Fruit fly (Drosophila melanogaster) whole organism, adult: Measurements from ENCODE around the gene CG14221.

Source experiments
- CG11617 ChIP-seq: fragments of 200-800 bp; sonication (Bioruptor generic); optimal IDR thresholded peaks from 2 replicates; lab custom pipeline; 2017; ENCODE audit warnings: mild to moderate bottlenecking, missing biosample characterization, missing genetic modification reagents, missing genetic modification characterization
- CG12768 ChIP-seq: fragments of 200-800 bp; sonication (Bioruptor generic); optimal IDR thresholded peaks from 2 replicates; lab custom pipeline; 2017; ENCODE audit warnings: missing biosample characterization, missing genetic modification characterization, mild to moderate bottlenecking, moderate library complexity, missing genetic modification reagents
- CG14711 ChIP-seq: fragments of 200-800 bp; sonication (Bioruptor generic); optimal IDR thresholded peaks from 2 replicates; lab custom pipeline; 2018; ENCODE audit warnings: missing biosample characterization, mild to moderate bottlenecking, missing genetic modification characterization, moderate library complexity
- CG1620 ChIP-seq: fragments of 200-800 bp; sonication (Bioruptor generic); optimal IDR thresholded peaks from 2 replicates; lab custom pipeline; 2016; ENCODE audit warnings: missing biosample characterization, missing genetic modification characterization
- CG33017 ChIP-seq: fragments of 200-800 bp; sonication (Bioruptor generic); optimal IDR thresholded peaks from 2 replicates; lab custom pipeline; 2018; ENCODE audit warnings: missing biosample characterization, mild to moderate bottlenecking, missing genetic modification characterization, moderate library complexity
- CG5204 ChIP-seq: fragments of 200-800 bp; sonication (Bioruptor generic); optimal IDR thresholded peaks from 2 replicates; lab custom pipeline; 2016; ENCODE audit warnings: missing biosample characterization, missing genetic modification characterization
- CG7045 ChIP-seq: fragments of 200-800 bp; sonication (Bioruptor generic); optimal IDR thresholded peaks from 2 replicates; lab custom pipeline; 2017; ENCODE audit warnings: missing biosample characterization, mild to moderate bottlenecking, missing genetic modification characterization
- CG7101 ChIP-seq: fragments of 200-800 bp; sonication (Bioruptor generic); optimal IDR thresholded peaks from 2 replicates; lab custom pipeline; 2018; ENCODE audit warnings: missing biosample characterization, mild to moderate bottlenecking, missing genetic modification characterization, moderate library complexity
- Clk ChIP-seq: fragments of 200-800 bp; sonication (Bioruptor generic); optimal IDR thresholded peaks from 2 replicates; lab custom pipeline; 2017; ENCODE audit warnings: missing biosample characterization, missing genetic modification characterization
- Crg-1 ChIP-seq: fragments of 200-800 bp; sonication (Bioruptor generic); optimal IDR thresholded peaks from 2 replicates; lab custom pipeline; 2016; ENCODE audit warnings: missing biosample characterization, missing genetic modification characterization
- Hr96 ChIP-seq: fragments of 200-800 bp; sonication (Bioruptor generic); optimal IDR thresholded peaks from 2 replicates; lab custom pipeline; 2016; ENCODE audit warnings: missing biosample characterization, missing genetic modification characterization
- Mnt ChIP-seq: fragments of 200-800 bp; sonication (Bioruptor generic); optimal IDR thresholded peaks from 2 replicates; lab custom pipeline; 2016; ENCODE audit warnings: missing biosample characterization, mild to moderate bottlenecking, missing genetic modification characterization
- bab1 ChIP-seq: fragments of 200-800 bp; sonication (Bioruptor generic); optimal IDR thresholded peaks from 3 replicates; lab custom pipeline; 2019; ENCODE audit warnings: missing biosample characterization, mild to moderate bottlenecking, missing genetic modification characterization, moderate library complexity
- cic ChIP-seq: fragments of 200-800 bp; sonication (Bioruptor generic); optimal IDR thresholded peaks from 2 replicates; lab custom pipeline; 2017; ENCODE audit warnings: missing biosample characterization, mild to moderate bottlenecking, missing genetic modification characterization, moderate library complexity
- cnc ChIP-seq, 2 experiments: fragments of >200 bp; optimal IDR thresholded peaks; 2 replicates each; lab custom pipeline; 2017
- kay ChIP-seq: fragments of 200-800 bp; sonication (Bioruptor generic); peaks from one replicate; lab custom pipeline; 2016; ENCODE audit warnings: missing biosample characterization, missing genetic modification characterization, borderline replicate concordance
- ovo ChIP-seq: fragments of 200-800 bp; sonication (Bioruptor generic); optimal IDR thresholded peaks from 2 replicates; lab custom pipeline; 2016; ENCODE audit warnings: missing biosample characterization, missing genetic modification characterization
- pad ChIP-seq: fragments of 200-800 bp; sonication (Bioruptor generic); optimal IDR thresholded peaks from 3 replicates; lab custom pipeline; 2017; ENCODE audit warnings: missing biosample characterization, missing genetic modification characterization, mild to moderate bottlenecking, moderate library complexity, missing genetic modification reagents
- tj ChIP-seq: fragments of 200-800 bp; sonication (Bioruptor generic); optimal IDR thresholded peaks from 3 replicates; lab custom pipeline; 2017; ENCODE audit warnings: missing biosample characterization, mild to moderate bottlenecking, missing genetic modification characterization, moderate library complexity
- toe ChIP-seq: fragments of 200-800 bp; sonication (Bioruptor generic); optimal IDR thresholded peaks from 2 replicates; lab custom pipeline; 2016; ENCODE audit warnings: missing biosample characterization, missing genetic modification characterization

CG14221 gene

dm6 chrX:19598503-19598902, 22.5 kb downstream of the CG14221 start:
- TF ChIP-seq CG12768 (GFP tag; lab: Kevin White, UChicago): no peak
- TF ChIP-seq CG7045: no peak
- TF ChIP-seq bab1 (GFP tag; lab: Kevin White, UChicago): no peak
- TF ChIP-seq Mnt: no peak
- TF ChIP-seq CG1620: no peak
- no peak for TF ChIP-seq cnc (optimal IDR thresholded peaks at IDR 0.05; lab: Kevin White, UChicago)
- TF ChIP-seq Hr96 (GFP tag; lab: Kevin White, UChicago): no peak
- TF ChIP-seq CG33017 (tag; lab: Kevin White, UChicago): no peak
- TF ChIP-seq Clk: no peak
- TF ChIP-seq CG11617 (GFP tag; lab: Kevin White, UChicago): no peak
- no peak for TF ChIP-seq toe (GFP tag; lab: Kevin White, UChicago)
- TF ChIP-seq pad (GFP tag; lab: Kevin White, UChicago): no peak
- no peak for TF ChIP-seq CG7101 (tag; lab: Kevin White, UChicago)

- TF ChIP-seq CG7101 (tag; lab: Kevin White, UChicago): peak; percentile 95
- peak; percentile 88 for TF ChIP-seq tj (GFP tag; lab: Kevin White, UChicago)
- TF ChIP-seq cic (GFP tag; lab: Kevin White, UChicago): peak; percentile 34
- peak; percentile 79 for TF ChIP-seq CG12768 (GFP tag; lab: Kevin White, UChicago)
- TF ChIP-seq cnc (optimal IDR thresholded peaks at IDR 0.05; lab: Kevin White, UChicago): no peak
- TF ChIP-seq Hr96 (GFP tag; lab: Kevin White, UChicago): peak; percentile 95
- peak; percentile 85 for TF ChIP-seq CG5204 (GFP tag; lab: Kevin White, UChicago)
- TF ChIP-seq ovo (GFP tag; lab: Kevin White, UChicago): peak; percentile 97
- peak; percentile 96 for TF ChIP-seq Mnt
- peak; percentile 77 for TF ChIP-seq toe (GFP tag; lab: Kevin White, UChicago)
- peak; percentile 82 for TF ChIP-seq CG7045
- peak; percentile 34 for TF ChIP-seq Clk
- TF ChIP-seq CG11617 (GFP tag; lab: Kevin White, UChicago): peak; percentile 98
- TF ChIP-seq CG14711 (tag; lab: Kevin White, UChicago): peak; percentile 70
- peak; percentile 98 for TF ChIP-seq CG1620
- peak; percentile 96 for TF ChIP-seq bab1 (GFP tag; lab: Kevin White, UChicago)
- peak; percentile 86 for TF ChIP-seq pad (GFP tag; lab: Kevin White, UChicago)
- peak; percentile 98 for TF ChIP-seq Crg-1 (GFP tag; lab: Kevin White, UChicago)
- TF ChIP-seq CG33017 (tag; lab: Kevin White, UChicago): peak; percentile 78
- TF ChIP-seq kay (GFP tag; lab: Kevin White, UChicago): peak; percentile 58
Observed at dm6 chrX:19597684-19598363, 23.2 kb downstream of the CG14221 start, which contains the start of gene RpS10b. RpS10b (plus strand) TSS chrX:19598031.

- TF ChIP-seq CG7101 (tag; lab: Kevin White, UChicago): no peak
- TF ChIP-seq bab1 (GFP tag; lab: Kevin White, UChicago): no peak
- TF ChIP-seq cic (GFP tag; lab: Kevin White, UChicago): no peak
- no peak for TF ChIP-seq kay (GFP tag; lab: Kevin White, UChicago)
- TF ChIP-seq CG5204 (GFP tag; lab: Kevin White, UChicago): no peak
- TF ChIP-seq CG11617 (GFP tag; lab: Kevin White, UChicago): no peak
- TF ChIP-seq Mnt: no peak
- no peak for TF ChIP-seq CG12768 (GFP tag; lab: Kevin White, UChicago)
- TF ChIP-seq pad (GFP tag; lab: Kevin White, UChicago): no peak
- TF ChIP-seq CG33017 (tag; lab: Kevin White, UChicago): no peak
- TF ChIP-seq cnc (optimal IDR thresholded peaks at IDR 0.05; lab: Kevin White, UChicago): no peak
- TF ChIP-seq Crg-1 (GFP tag; lab: Kevin White, UChicago): no peak
- no peak for TF ChIP-seq CG7045
- TF ChIP-seq Clk: no peak
Observed at dm6 chrX:19595862-19596261, 25.2 kb downstream of the CG14221 start.

- TF ChIP-seq Hr96 (GFP tag; lab: Kevin White, UChicago): no peak
- TF ChIP-seq ovo (GFP tag; lab: Kevin White, UChicago): no peak
- no peak for TF ChIP-seq Clk
- TF ChIP-seq toe (GFP tag; lab: Kevin White, UChicago): no peak
- no peak for TF ChIP-seq CG5204 (GFP tag; lab: Kevin White, UChicago)
- TF ChIP-seq cic (GFP tag; lab: Kevin White, UChicago): no peak
- TF ChIP-seq CG33017 (tag; lab: Kevin White, UChicago): no peak
- no peak for TF ChIP-seq CG7101 (tag; lab: Kevin White, UChicago)
- TF ChIP-seq pad (GFP tag; lab: Kevin White, UChicago): no peak
Observed at dm6 chrX:19592309-19592708, 28.7 kb downstream of the CG14221 start, which contains the start of gene CG14205. CG14205 (plus strand) TSS chrX:19592609.

dm6 chrX:19590579-19590978, 30.5 kb downstream of the CG14221 start:
- no peak for TF ChIP-seq CG7045
- TF ChIP-seq CG7101 (tag; lab: Kevin White, UChicago): no peak
- TF ChIP-seq toe (GFP tag; lab: Kevin White, UChicago): no peak
- no peak for TF ChIP-seq Clk
- no peak for TF ChIP-seq cnc (optimal IDR thresholded peaks at IDR 0.05; lab: Kevin White, UChicago)
- no peak for TF ChIP-seq CG12768 (GFP tag; lab: Kevin White, UChicago)
- no peak for TF ChIP-seq tj (GFP tag; lab: Kevin White, UChicago)
- no peak for TF ChIP-seq kay (GFP tag; lab: Kevin White, UChicago)
- no peak for TF ChIP-seq CG14711 (tag; lab: Kevin White, UChicago)
- TF ChIP-seq CG11617 (GFP tag; lab: Kevin White, UChicago): no peak
- no peak for TF ChIP-seq bab1 (GFP tag; lab: Kevin White, UChicago)
- TF ChIP-seq CG5204 (GFP tag; lab: Kevin White, UChicago): no peak
